Worm (Caenorhabditis elegans) whole organism, midembryonic: Measurements from ENCODE around the gene F09F9.3.

Source experiments
- T22C8.4 ChIP-seq: fragments of 200-800 bp; sonication (Bioruptor generic); IDR thresholded peaks from 2 replicates; pipeline ENCODE4 v1.3.6; 2022; ENCODE audit warnings: missing genetic modification characterization, missing compliant biosample characterization
- cog-1 ChIP-seq: sonication (generic microtip); optimal IDR thresholded peaks from 2 replicates; lab custom pipeline; 2016; ENCODE audit warnings: missing genetic modification characterization, missing compliant biosample characterization
- flt-1 ChIP-seq: fragments of 200-800 bp; sonication (Bioruptor generic); IDR thresholded peaks from 2 replicates; pipeline ENCODE4 v1.3.6; 2022; ENCODE audit warnings: missing genetic modification characterization, missing compliant biosample characterization
- klf-2 ChIP-seq: fragments of 200-800 bp; sonication (Bioruptor generic); conservative IDR thresholded peaks from 2 replicates; pipeline ENCODE4 v1.3.6; 2022; ENCODE audit warnings: missing genetic modification reagents, missing genetic modification characterization, missing compliant biosample characterization
- med-1 ChIP-seq: sonication (generic microtip); optimal IDR thresholded peaks from 2 replicates; lab custom pipeline; 2017; ENCODE audit warnings: missing genetic modification characterization, mild to moderate bottlenecking, missing compliant biosample characterization, antibody characterized with exemption, missing genetic modification reagents; ENCODE audit not compliant: insufficient read depth
- ref-1 ChIP-seq: fragments of 200-800 bp; sonication (Bioruptor generic); conservative IDR thresholded peaks from 2 replicates; pipeline ENCODE4 v1.3.6; 2022; ENCODE audit warnings: missing genetic modification reagents, missing genetic modification characterization, missing compliant biosample characterization
- tab-1 ChIP-seq: fragments of 200-800 bp; sonication (Bioruptor generic); IDR thresholded peaks from 2 replicates; pipeline ENCODE4 v1.3.6; 2022; ENCODE audit warnings: missing genetic modification characterization, missing compliant biosample characterization
- ztf-23 ChIP-seq: fragments of 200-800 bp; sonication (Bioruptor generic); IDR thresholded peaks from 2 replicates; pipeline ENCODE4 v1.3.6; 2022; ENCODE audit warnings: missing genetic modification reagents, missing genetic modification characterization, missing compliant biosample characterization
- ztf-29 ChIP-seq: fragments of 200-800 bp; sonication (Bioruptor generic); IDR thresholded peaks from 2 replicates; pipeline ENCODE4 v1.3.6; 2022; ENCODE audit warnings: missing genetic modification reagents, missing genetic modification characterization, missing compliant biosample characterization

DNA sequence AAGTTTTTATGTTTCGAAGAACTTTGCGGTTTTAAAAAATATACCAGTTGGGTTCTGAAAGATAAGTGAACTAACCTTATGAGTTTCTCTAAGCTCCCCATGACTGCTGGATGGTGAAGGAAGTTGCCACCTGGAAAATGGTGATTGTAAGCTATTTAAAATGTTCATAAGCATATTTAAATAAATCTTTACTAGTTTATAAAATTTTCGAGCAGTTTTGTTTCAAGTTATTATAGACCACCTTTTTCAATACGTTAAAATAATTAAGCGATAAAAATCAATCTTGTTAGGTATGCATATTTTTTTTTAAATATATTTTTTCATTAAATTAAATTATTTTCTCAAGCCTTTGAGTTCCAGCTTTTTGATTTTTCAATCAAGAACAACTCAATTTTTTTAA, 41.6 kb downstream of the F09F9.3 start, which contains the start of gene T06F4.1:
- TF ChIP-seq flt-1 (GFP tag; lab: Robert Waterston, UW) = no peak
- TF ChIP-seq T22C8.4 = no peak
- TF ChIP-seq med-1 (GFP tag; lab: Kevin White, UChicago) = no peak
- TF ChIP-seq cog-1 (tag; lab: Kevin White, UChicago) = no peak
- TF ChIP-seq ztf-23 (GFP tag; lab: Robert Waterston, UW) = no peak
- TF ChIP-seq ref-1 (GFP tag; lab: Robert Waterston, UW) = no peak
- TF ChIP-seq tab-1 (GFP tag; lab: Robert Waterston, UW) = no peak
- TF ChIP-seq ztf-29 = no peak
- no peak for TF ChIP-seq klf-2
